Worm (Caenorhabditis elegans): ENCODE results near the gene dep-1.

Gene dep-1

DNA sequence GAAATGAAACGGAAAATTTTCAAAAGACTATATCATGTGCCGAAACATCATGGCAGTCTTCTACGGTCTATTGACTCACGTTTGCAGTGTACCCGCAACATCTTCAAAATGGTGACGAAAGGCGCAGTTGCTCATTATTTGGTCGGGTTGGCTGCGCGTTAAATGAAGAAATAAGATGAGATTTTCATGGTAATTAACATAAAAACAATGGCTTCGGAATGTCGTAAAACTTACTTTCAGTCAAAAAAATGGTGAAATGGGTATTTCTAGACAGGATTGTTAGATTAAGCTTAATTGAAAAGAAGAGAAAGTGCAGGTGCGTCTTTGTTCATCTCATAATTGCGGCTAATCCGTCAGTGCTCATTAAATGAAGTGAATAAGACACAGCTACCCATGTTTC, 34.0 kb upstream of the dep-1 start, which contains the start of gene T24B8.7:
T24B8.7 (minus strand) TSS at position 101 of the 400 bp plus-strand sequence.
- TF ChIP-seq tbx-8 (GFP tag; optimal IDR thresholded peaks at IDR 0.05), result no peak
- no peak for TF ChIP-seq nhr-76 (tag; optimal IDR thresholded peaks at IDR 0.05)
- no peak for TF ChIP-seq nhr-12 (tag; optimal IDR thresholded peaks at IDR 0.05)
- no peak for TF ChIP-seq ceh-39 (tag; optimal IDR thresholded peaks at IDR 0.05)
- no peak for TF ChIP-seq unc-39 (tag; optimal IDR thresholded peaks at IDR 0.05)
- no peak for TF ChIP-seq mls-2 (tag; optimal IDR thresholded peaks at IDR 0.05)
- TF ChIP-seq blmp-1 (tag; optimal IDR thresholded peaks at IDR 0.05), result no peak
- no peak for TF ChIP-seq sptf-1 (tag; optimal IDR thresholded peaks at IDR 0.05)
- TF ChIP-seq cnd-1 (tag; optimal IDR thresholded peaks at IDR 0.05), result no peak
- TF ChIP-seq bed-3 (GFP tag; optimal IDR thresholded peaks at IDR 0.05), result no peak
- TF ChIP-seq lsy-2 (tag; optimal IDR thresholded peaks at IDR 0.05), result no peak
- TF ChIP-seq nhr-2 (tag; optimal IDR thresholded peaks at IDR 0.05), result no peak
- no peak for TF ChIP-seq nhr-28 (tag; optimal IDR thresholded peaks at IDR 0.05)

DNA sequence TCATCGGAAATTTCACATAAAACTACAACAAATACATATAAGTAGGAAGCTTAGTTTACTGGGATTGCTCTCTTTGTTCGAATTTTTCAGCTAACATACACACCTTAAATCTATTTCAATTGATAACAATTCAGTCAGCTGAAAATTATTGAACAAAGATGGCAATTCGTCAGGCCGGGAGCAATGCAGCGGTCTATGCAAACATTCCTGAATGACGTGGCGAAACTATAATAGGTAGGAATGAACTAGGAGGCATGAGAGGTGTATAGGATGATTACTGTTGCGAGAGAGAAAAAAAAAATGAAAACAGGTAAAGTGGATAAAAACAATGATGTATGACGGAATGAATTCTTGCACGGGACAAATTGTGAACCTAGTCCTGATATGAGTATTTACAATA, 22.5 kb upstream of the dep-1 start:
- TF ChIP-seq sem-2 (GFP tag; optimal IDR thresholded peaks at IDR 0.05) (no peak), mep-1 (tag; optimal IDR thresholded peaks at IDR 0.05) (no peak), lin-32 (GFP tag; optimal IDR thresholded peaks at IDR 0.05) (no peak), nhr-28 (tag; optimal IDR thresholded peaks at IDR 0.05) (no peak), drap-1 (GFP tag; optimal IDR thresholded peaks at IDR 0.05) (no peak), cnd-1 (tag; optimal IDR thresholded peaks at IDR 0.05) (no peak), unc-62 (GFP tag; optimal IDR thresholded peaks at IDR 0.05) (no peak), snpc-4 (tag; optimal IDR thresholded peaks at IDR 0.05) (no peak), ztf-11 (tag; optimal IDR thresholded peaks at IDR 0.05) (no peak), lin-13 (tag; optimal IDR thresholded peaks at IDR 0.05) (no peak), ces-1 (GFP tag; optimal IDR thresholded peaks at IDR 0.05) (no peak), M03D4.4 (tag; optimal IDR thresholded peaks at IDR 0.05) (no peak), flh-1 (GFP tag; optimal IDR thresholded peaks at IDR 0.05) (no peak), hlh-1 (tag; optimal IDR thresholded peaks at IDR 0.05) (no peak), bed-3 (GFP tag; optimal IDR thresholded peaks at IDR 0.05) (no peak), ham-2 (GFP tag; optimal IDR thresholded peaks at IDR 0.05) (no peak), ceh-83 (GFP tag; optimal IDR thresholded peaks at IDR 0.05) (no peak), blmp-1 (tag; optimal IDR thresholded peaks at IDR 0.05) (no peak), elt-1 (tag; optimal IDR thresholded peaks at IDR 0.05; ENCODE audit: borderline replicate concordance, insufficient read depth) (no peak), ceh-43 (GFP tag; optimal IDR thresholded peaks at IDR 0.05) (no peak)

DNA sequence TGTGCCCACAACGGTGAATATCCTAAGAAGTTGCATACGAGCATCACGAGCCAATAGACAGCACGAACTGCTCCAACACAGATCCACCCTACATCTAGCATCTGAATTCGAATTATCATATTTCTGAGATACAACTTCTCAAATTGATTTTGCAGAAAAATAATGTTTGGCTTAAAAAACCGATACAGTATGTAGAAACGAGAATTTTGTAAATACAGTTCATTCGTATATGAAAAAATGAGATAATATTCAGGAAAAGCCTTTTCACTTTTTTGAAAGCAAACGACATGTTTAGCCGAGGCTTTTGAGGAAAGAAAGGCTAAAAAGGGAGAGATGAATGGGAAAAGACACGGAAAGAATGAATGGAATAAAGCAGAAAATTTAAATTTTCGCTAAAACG, 21.7 kb upstream of the dep-1 start, which contains the start of gene F37B12.3:
F37B12.3 (minus strand) TSS at position 101 of the 400 bp plus-strand sequence.
- TF ChIP-seq ham-2 (GFP tag; optimal IDR thresholded peaks at IDR 0.05) (no peak), sem-2 (GFP tag; optimal IDR thresholded peaks at IDR 0.05) (no peak), tbx-8 (GFP tag; optimal IDR thresholded peaks at IDR 0.05) (no peak), ceh-83 (GFP tag; optimal IDR thresholded peaks at IDR 0.05) (no peak), unc-62 (GFP tag; optimal IDR thresholded peaks at IDR 0.05) (no peak), snpc-4 (tag; optimal IDR thresholded peaks at IDR 0.05) (no peak), elt-1 (tag; optimal IDR thresholded peaks at IDR 0.05; ENCODE audit: borderline replicate concordance, insufficient read depth) (no peak), sptf-1 (tag; optimal IDR thresholded peaks at IDR 0.05) (no peak), drap-1 (GFP tag; optimal IDR thresholded peaks at IDR 0.05) (no peak), hlh-1 (tag; optimal IDR thresholded peaks at IDR 0.05) (no peak), cnd-1 (tag; optimal IDR thresholded peaks at IDR 0.05) (no peak), nhr-76 (tag; optimal IDR thresholded peaks at IDR 0.05) (no peak), lsy-2 (tag; optimal IDR thresholded peaks at IDR 0.05) (no peak), pha-4 (tag; optimal IDR thresholded peaks at IDR 0.05) (no peak), mls-2 (tag; optimal IDR thresholded peaks at IDR 0.05) (no peak), lin-32 (GFP tag; optimal IDR thresholded peaks at IDR 0.05) (no peak)

DNA sequence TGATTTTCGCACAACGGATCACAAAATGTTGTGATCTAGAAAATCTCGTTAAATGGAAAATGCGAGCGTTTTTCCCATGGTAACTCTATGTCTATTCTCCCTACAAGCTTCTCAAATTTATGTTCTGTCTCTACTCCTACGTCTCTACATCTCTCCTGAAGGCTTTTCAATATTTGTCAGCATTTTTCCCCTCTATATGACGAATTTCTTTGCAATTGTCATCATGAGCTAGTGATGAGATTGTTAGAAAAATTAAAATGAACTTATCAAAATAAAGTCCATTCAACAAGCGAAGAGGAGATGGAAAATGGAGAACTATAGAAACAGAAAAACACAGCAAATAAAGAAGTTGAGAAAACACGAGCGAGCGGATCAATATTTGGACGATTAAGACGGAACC, 19.1 kb upstream of the dep-1 start:
- TF ChIP-seq pha-4 (tag; optimal IDR thresholded peaks at IDR 0.05) (no peak), hlh-1 (tag; optimal IDR thresholded peaks at IDR 0.05) (no peak)

DNA sequence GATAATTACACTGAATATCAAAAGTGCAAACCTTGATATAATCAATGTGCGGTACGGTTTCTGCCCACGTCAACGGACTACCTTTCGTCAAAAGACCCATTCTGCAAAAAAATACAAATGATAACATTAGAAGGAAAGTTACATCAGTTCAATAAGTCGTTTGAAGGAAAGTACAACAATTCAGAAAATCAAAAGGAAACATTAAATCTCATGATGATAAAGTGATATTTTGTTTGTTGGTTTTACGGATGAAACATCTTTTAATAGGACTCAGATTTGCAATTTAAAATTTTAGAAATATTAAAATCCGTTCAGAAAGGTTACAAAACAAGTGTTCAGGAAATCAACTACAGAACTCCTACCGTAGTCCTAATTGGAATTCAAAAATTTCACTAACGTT, 18.6 kb upstream of the dep-1 start, which contains the start of gene gcs-1:
gcs-1 (minus strand) TSS at position 101 of the 400 bp plus-strand sequence.
- no peak for TF ChIP-seq ceh-43 (GFP tag; optimal IDR thresholded peaks at IDR 0.05)
- no peak for TF ChIP-seq pha-4 (tag; optimal IDR thresholded peaks at IDR 0.05)
- TF ChIP-seq flh-1 (GFP tag; optimal IDR thresholded peaks at IDR 0.05), result no peak
- TF ChIP-seq lsy-2 (tag; optimal IDR thresholded peaks at IDR 0.05), result no peak
- TF ChIP-seq bed-3 (GFP tag; optimal IDR thresholded peaks at IDR 0.05), result no peak
- TF ChIP-seq ceh-83 (GFP tag; optimal IDR thresholded peaks at IDR 0.05), result no peak

Data from whole organism, mixed stage, embryonic.